Fruit fly (Drosophila melanogaster): ENCODE measurements around the gene Fcp3C.

Fcp3C gene

DNA sequence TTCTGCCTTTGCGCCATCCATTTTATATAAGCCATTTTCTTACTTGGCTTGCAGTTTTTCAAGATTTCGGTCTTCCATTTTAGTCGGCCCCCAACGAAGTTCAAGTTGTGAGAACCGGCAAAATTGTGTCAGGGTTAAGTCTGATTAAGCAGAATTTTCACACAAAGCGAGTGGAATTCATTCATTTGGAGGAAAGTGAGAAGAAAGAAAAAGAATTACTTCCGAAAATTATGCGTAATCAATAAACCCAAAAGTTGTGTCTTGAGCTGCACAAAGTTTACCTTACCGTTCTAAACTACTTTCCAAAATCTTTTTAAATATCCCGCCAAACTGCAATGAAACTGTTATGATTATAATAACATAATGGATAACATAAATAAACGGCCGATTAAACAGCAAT, at the start of gene Fcp3C:
Gene Fcp3C, minus strand, starts transcription at position 101 of the 400 bp plus-strand sequence.
- TF ChIP-seq Myc (optimal IDR thresholded peaks at IDR 0.05), result no peak
- no peak for TF ChIP-seq psq (optimal IDR thresholded peaks at IDR 0.05)
- no peak for TF ChIP-seq insv (optimal IDR thresholded peaks at IDR 0.05)
- no peak for TF ChIP-seq ttk (optimal IDR thresholded peaks at IDR 0.05)
- no peak for TF ChIP-seq h (optimal IDR thresholded peaks at IDR 0.05)
- no peak for TF ChIP-seq Sin3A (optimal IDR thresholded peaks at IDR 0.05)

DNA sequence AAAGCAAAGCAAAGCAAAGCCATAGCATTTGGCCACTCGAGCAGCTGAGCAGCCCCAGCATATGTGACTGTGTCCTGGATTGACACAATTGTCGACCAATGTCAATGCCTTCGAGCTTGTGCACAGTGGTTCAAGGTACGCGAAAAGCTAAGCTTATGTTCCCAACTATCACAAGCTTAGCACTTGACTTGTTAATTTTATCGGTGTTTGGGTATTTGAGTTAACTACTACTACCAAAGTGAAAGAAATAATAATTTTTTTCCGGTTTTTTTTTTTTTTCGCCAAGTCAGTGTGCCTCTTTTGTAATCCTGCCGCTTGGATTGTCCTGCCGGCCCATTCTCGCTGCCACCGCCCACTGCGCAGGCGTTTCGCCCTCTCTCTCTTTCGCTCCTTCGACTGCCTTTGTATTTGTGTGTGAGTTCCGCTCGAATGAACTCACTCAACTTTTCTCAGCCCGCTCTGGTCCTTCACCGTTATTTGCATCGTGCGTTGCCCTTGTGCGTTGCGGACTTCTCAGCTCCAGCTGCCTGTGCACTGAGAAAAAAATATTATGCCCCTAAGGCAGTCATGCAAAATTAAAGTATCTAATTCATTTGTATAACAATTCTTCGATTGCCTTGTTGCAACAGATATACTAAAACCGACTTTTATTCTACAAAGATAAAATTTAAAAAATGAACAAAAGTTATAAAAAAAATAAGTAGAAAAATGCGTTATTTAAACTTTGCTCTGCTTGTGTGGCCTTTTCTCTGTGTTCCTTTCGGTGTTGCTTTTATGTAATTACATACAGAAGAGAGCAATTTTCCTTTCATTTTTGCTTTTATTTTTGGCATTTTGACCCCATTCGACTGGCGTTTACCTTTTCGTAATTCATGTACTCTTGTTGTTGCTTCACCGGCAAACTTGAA, 31.9 kb upstream of the Fcp3C start:
- TF ChIP-seq insv (optimal IDR thresholded peaks at IDR 0.05) (no peak), h (optimal IDR thresholded peaks at IDR 0.05) (no peak), psq (optimal IDR thresholded peaks at IDR 0.05) (no peak), Myc (optimal IDR thresholded peaks at IDR 0.05) (no peak), ttk (optimal IDR thresholded peaks at IDR 0.05) (no peak), Sin3A (optimal IDR thresholded peaks at IDR 0.05) (no peak)

dm6 chrX:3193774-3194173, 19.5 kb upstream of the Fcp3C start:
- TF ChIP-seq Myc (optimal IDR thresholded peaks at IDR 0.05) (no peak), psq (optimal IDR thresholded peaks at IDR 0.05) (no peak), ttk (optimal IDR thresholded peaks at IDR 0.05) (no peak), Sin3A (optimal IDR thresholded peaks at IDR 0.05) (no peak), insv (optimal IDR thresholded peaks at IDR 0.05) (no peak), h (optimal IDR thresholded peaks at IDR 0.05) (no peak)

DNA sequence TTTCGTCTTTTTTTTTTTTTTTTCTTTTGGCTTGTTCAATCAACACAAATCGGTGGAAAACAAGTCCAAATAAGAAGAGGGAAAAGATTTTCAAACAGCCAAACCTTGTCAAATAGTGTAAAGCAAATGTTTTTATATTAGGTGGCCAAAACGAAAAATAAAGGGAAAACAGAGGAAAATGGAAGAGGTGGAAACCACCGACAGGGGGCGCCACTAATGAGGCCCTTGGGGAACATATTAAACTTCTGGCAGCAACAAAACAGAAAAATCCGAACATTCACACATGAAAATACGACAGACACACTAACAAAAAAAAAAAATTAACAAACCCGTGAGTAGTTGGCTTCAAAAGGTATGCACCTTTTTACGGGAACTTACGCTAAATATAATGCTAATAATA, 18.0 kb upstream of the Fcp3C start:
- no peak for TF ChIP-seq insv (optimal IDR thresholded peaks at IDR 0.05)
- no peak for TF ChIP-seq Sin3A (optimal IDR thresholded peaks at IDR 0.05)
- TF ChIP-seq Myc (optimal IDR thresholded peaks at IDR 0.05), result no peak
- no peak for TF ChIP-seq ttk (optimal IDR thresholded peaks at IDR 0.05)
- TF ChIP-seq psq (optimal IDR thresholded peaks at IDR 0.05), result no peak
- no peak for TF ChIP-seq h (optimal IDR thresholded peaks at IDR 0.05)

DNA sequence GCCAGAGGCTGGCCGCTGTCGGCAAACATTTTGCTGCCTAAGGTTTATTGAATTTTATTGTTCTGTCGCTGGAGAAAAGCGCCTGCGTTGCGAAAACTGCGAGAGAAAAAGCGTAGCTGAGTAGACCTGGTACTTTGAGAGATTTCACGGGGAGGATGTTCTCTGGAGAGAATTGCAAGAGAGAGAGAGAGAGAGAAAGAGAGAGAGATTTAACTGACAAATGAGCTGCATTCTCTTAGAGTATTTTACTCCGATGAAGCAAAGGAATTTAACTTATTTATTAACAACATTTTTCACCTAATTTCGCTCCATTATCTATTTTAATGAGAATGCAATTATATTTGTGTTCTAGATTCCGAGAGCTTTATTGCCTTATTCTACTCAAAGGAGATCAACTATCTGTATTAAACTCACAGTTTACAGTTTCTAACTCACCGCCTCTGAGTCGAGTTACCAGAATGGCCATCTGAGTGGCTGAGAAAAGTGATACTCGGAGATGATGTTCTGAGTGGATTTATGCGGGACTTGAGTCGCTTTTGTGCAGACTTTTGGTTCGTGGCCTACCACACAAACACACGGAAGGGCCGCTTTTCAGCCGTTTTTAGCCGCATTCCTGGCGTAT, 16.7 kb upstream of the Fcp3C start:
- TF ChIP-seq insv (optimal IDR thresholded peaks at IDR 0.05), result no peak
- TF ChIP-seq Sin3A (optimal IDR thresholded peaks at IDR 0.05), result no peak
- TF ChIP-seq ttk (optimal IDR thresholded peaks at IDR 0.05), result no peak
- no peak for TF ChIP-seq h (optimal IDR thresholded peaks at IDR 0.05)
- no peak for TF ChIP-seq Myc (optimal IDR thresholded peaks at IDR 0.05)
- TF ChIP-seq psq (optimal IDR thresholded peaks at IDR 0.05), result no peak

dm6 chrX:3189723-3190122, 15.4 kb upstream of the Fcp3C start:
- TF ChIP-seq psq (optimal IDR thresholded peaks at IDR 0.05), result no peak
- no peak for TF ChIP-seq Myc (optimal IDR thresholded peaks at IDR 0.05)
- TF ChIP-seq h (optimal IDR thresholded peaks at IDR 0.05), result no peak
- no peak for TF ChIP-seq ttk (optimal IDR thresholded peaks at IDR 0.05)
- TF ChIP-seq insv (optimal IDR thresholded peaks at IDR 0.05), result no peak
- no peak for TF ChIP-seq Sin3A (optimal IDR thresholded peaks at IDR 0.05)

- no peak for TF ChIP-seq psq (optimal IDR thresholded peaks at IDR 0.05)
- no peak for TF ChIP-seq ttk (optimal IDR thresholded peaks at IDR 0.05)
- no peak for TF ChIP-seq h (optimal IDR thresholded peaks at IDR 0.05)
- TF ChIP-seq Sin3A (optimal IDR thresholded peaks at IDR 0.05), result no peak
These were observed 14.9 kb upstream of the Fcp3C start for dm6 chrX:3189155-3189554.

DNA sequence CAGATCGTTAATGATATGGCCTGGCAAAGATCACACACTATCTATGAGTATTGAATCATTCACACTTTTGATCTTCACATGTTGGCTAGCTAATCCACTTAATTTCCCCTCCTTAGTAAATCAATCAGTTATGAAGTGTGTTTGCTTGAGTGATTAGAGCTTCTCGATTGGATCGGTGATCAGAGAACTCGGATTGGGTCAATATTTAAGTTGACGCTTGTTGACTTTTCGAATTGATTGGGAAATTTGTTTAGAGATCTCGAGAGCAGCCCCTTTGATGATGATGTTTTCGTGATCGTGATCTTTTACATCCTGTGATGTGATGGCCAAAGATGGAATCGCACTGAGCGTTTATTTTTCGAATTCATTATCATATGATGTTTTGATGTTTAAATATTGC, 14.1 kb upstream of the Fcp3C start:
- TF ChIP-seq h (optimal IDR thresholded peaks at IDR 0.05) (no peak), Sin3A (optimal IDR thresholded peaks at IDR 0.05) (no peak), psq (optimal IDR thresholded peaks at IDR 0.05) (no peak)

- no peak for TF ChIP-seq insv (optimal IDR thresholded peaks at IDR 0.05)
- TF ChIP-seq Sin3A (optimal IDR thresholded peaks at IDR 0.05), result no peak
- TF ChIP-seq psq (optimal IDR thresholded peaks at IDR 0.05), result no peak
- TF ChIP-seq h (optimal IDR thresholded peaks at IDR 0.05), result no peak
- no peak for TF ChIP-seq ttk (optimal IDR thresholded peaks at IDR 0.05)
- TF ChIP-seq Myc (optimal IDR thresholded peaks at IDR 0.05), result no peak
These were observed 13.3 kb upstream of the Fcp3C start for dm6 chrX:3187593-3187992.

dm6 chrX:3186550-3186949, 12.3 kb upstream of the Fcp3C start:
- TF ChIP-seq Sin3A (optimal IDR thresholded peaks at IDR 0.05) (no peak), insv (optimal IDR thresholded peaks at IDR 0.05) (no peak), psq (optimal IDR thresholded peaks at IDR 0.05) (no peak), Myc (optimal IDR thresholded peaks at IDR 0.05) (no peak), h (optimal IDR thresholded peaks at IDR 0.05) (no peak), ttk (optimal IDR thresholded peaks at IDR 0.05) (no peak)

DNA sequence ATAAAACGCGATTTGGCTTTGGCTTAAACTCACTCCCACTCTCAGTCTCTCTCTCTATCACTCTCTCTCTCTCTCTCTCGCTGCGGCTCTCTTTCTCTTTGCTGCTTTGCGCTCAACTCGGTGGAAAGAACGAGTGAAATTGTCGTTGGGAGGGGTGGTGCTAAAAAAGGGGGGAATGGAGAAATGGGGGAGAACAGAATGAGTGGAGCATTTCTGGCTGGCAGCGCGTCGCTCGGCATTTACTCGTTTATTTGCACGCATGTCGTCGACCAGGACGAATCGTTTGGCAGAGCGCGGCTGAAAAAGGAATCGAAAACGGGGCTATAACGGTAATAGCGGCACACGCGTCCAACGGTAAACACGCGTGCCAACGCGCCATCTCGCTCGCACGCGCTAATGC, 1.9 kb upstream of the Fcp3C start, which contains the start of gene dnc:
Gene dnc, plus strand, starts transcription at position 248 of the 400 bp plus-strand sequence.
- TF ChIP-seq Myc (optimal IDR thresholded peaks at IDR 0.05) (no peak), ttk (optimal IDR thresholded peaks at IDR 0.05) (no peak), h (optimal IDR thresholded peaks at IDR 0.05) (no peak), psq (optimal IDR thresholded peaks at IDR 0.05) (no peak), insv (optimal IDR thresholded peaks at IDR 0.05) (no peak), Sin3A (optimal IDR thresholded peaks at IDR 0.05) (no peak)

Data from Kc167 (cell line).